Worm (Caenorhabditis elegans) whole organism, L3 larva: Measurements from ENCODE around the gene skat-1.
A peak's percentile ranks its signal among the peaks of the same experiment; 100 is the strongest.

ENCODE experiments used
- R02D3.7 ChIP-seq: fragments of 150-350 bp; optimal IDR thresholded peaks from 2 replicates; lab custom pipeline; 2014; ENCODE audit warnings: missing biosample characterization, missing genetic modification characterization
- ZK546.5 ChIP-seq: sonication (generic microtip); optimal IDR thresholded peaks from 2 replicates; lab custom pipeline; 2017; ENCODE audit warnings: missing biosample characterization, missing genetic modification characterization
- aly-2 ChIP-seq: fragments of 150-350 bp; optimal IDR thresholded peaks from 2 replicates; lab custom pipeline; 2014; ENCODE audit warnings: missing biosample characterization, missing genetic modification characterization
- ama-1 ChIP-seq: fragments of 150-350 bp; optimal IDR thresholded peaks from 2 replicates; lab custom pipeline; 2018
- ceh-16 ChIP-seq: sonication (generic microtip); optimal IDR thresholded peaks from 2 replicates; lab custom pipeline; 2017; ENCODE audit warnings: missing biosample characterization, missing genetic modification characterization
- ceh-28 ChIP-seq: fragments of 150-350 bp; optimal IDR thresholded peaks from 2 replicates; lab custom pipeline; 2014; ENCODE audit warnings: missing biosample characterization, missing genetic modification reagents, missing genetic modification characterization
- ceh-82 ChIP-seq: fragments of 150-350 bp; optimal IDR thresholded peaks from 2 replicates; lab custom pipeline; 2014; ENCODE audit warnings: missing biosample characterization, missing genetic modification characterization
- daf-12 ChIP-seq: fragments of 150-350 bp; optimal IDR thresholded peaks from 2 replicates; lab custom pipeline; 2014; ENCODE audit warnings: missing biosample characterization, missing genetic modification reagents, missing genetic modification characterization
- egl-27 ChIP-seq: sonication (generic microtip); optimal IDR thresholded peaks from 4 replicates; lab custom pipeline; 2017; ENCODE audit warnings: missing biosample characterization, missing genetic modification reagents, missing genetic modification characterization
- egl-5 ChIP-seq: fragments of 150-350 bp; optimal IDR thresholded peaks from 2 replicates; lab custom pipeline; 2017; ENCODE audit warnings: missing biosample characterization, missing genetic modification reagents, missing genetic modification characterization, inconsistent platforms
- elt-1 ChIP-seq: fragments of 150-350 bp; optimal IDR thresholded peaks from 2 replicates; lab custom pipeline; 2014; ENCODE audit warnings: missing biosample characterization, missing genetic modification characterization
- elt-2 ChIP-seq: sonication (generic microtip); optimal IDR thresholded peaks from 2 replicates; lab custom pipeline; 2016; ENCODE audit warnings: missing genetic modification reagents, mild to moderate bottlenecking, missing genetic modification characterization, missing compliant biosample characterization
- elt-3 ChIP-seq, 3 experiments: fragments of 150-350 bp in 1 of 3; sonication (generic microtip) in 2 of 3; optimal IDR thresholded peaks; 2 replicates in 2 of 3; 4 replicates in 1 of 3; lab custom pipeline; 2014 to 2017; ENCODE audit warnings: missing biosample characterization in 3 of 3, missing genetic modification characterization in 3 of 3
- eor-1 ChIP-seq, 2 experiments: fragments of 150-350 bp; optimal IDR thresholded peaks; 2 replicates each; lab custom pipeline; 2014 to 2018; ENCODE audit warnings: missing biosample characterization in 2 of 2, missing genetic modification characterization in 2 of 2
- fkh-10 ChIP-seq: sonication (generic microtip); optimal IDR thresholded peaks from 2 replicates; lab custom pipeline; 2017; ENCODE audit warnings: missing biosample characterization, missing genetic modification reagents, missing genetic modification characterization
- hmg-11 ChIP-seq: sonication (generic microtip); optimal IDR thresholded peaks from 2 replicates; lab custom pipeline; 2016; ENCODE audit warnings: missing genetic modification characterization, missing compliant biosample characterization
- jun-1 ChIP-seq: fragments of 150-350 bp; optimal IDR thresholded peaks from 2 replicates; lab custom pipeline; 2014; ENCODE audit warnings: missing biosample characterization, missing genetic modification reagents, missing genetic modification characterization
- lin-15B ChIP-seq: fragments of 150-350 bp; optimal IDR thresholded peaks from 2 replicates; lab custom pipeline; 2014; ENCODE audit warnings: missing biosample characterization, missing genetic modification characterization
- lin-39 ChIP-seq: fragments of 150-350 bp; optimal IDR thresholded peaks from 2 replicates; lab custom pipeline; 2018; ENCODE audit warnings: missing biosample characterization, missing genetic modification reagents, missing genetic modification characterization
- lsy-12 ChIP-seq: sonication (generic microtip); optimal IDR thresholded peaks from 2 replicates; lab custom pipeline; 2016; ENCODE audit warnings: mild to moderate bottlenecking, missing genetic modification characterization, missing compliant biosample characterization
- mml-1 ChIP-seq: fragments of 150-350 bp; sonication (generic microtip); optimal IDR thresholded peaks from 3 replicates; lab custom pipeline; 2014; ENCODE audit warnings: missing biosample characterization, missing genetic modification characterization
- nfya-1 ChIP-seq: sonication (generic microtip); optimal IDR thresholded peaks from 2 replicates; lab custom pipeline; 2017; ENCODE audit warnings: missing genetic modification characterization, mild to moderate bottlenecking, missing compliant biosample characterization, antibody characterized with exemption, moderate library complexity; ENCODE audit not compliant: insufficient read depth
- nhr-11 ChIP-seq: fragments of 150-350 bp; optimal IDR thresholded peaks from 2 replicates; lab custom pipeline; 2014; ENCODE audit warnings: missing biosample characterization, missing genetic modification characterization
- nhr-12 ChIP-seq: fragments of 150-350 bp; optimal IDR thresholded peaks from 2 replicates; lab custom pipeline; 2014; ENCODE audit warnings: missing biosample characterization, missing genetic modification characterization
- nhr-23 ChIP-seq: fragments of 150-350 bp; optimal IDR thresholded peaks from 2 replicates; lab custom pipeline; 2014; ENCODE audit warnings: missing biosample characterization, missing genetic modification reagents, missing genetic modification characterization
- nhr-237 ChIP-seq: fragments of 150-350 bp; optimal IDR thresholded peaks from 2 replicates; lab custom pipeline; 2014; ENCODE audit warnings: missing biosample characterization, missing genetic modification characterization
- nhr-25 ChIP-seq: sonication (generic microtip); optimal IDR thresholded peaks from 2 replicates; lab custom pipeline; 2017; ENCODE audit warnings: missing biosample characterization, missing genetic modification characterization
- nhr-28 ChIP-seq: fragments of 150-350 bp; optimal IDR thresholded peaks from 2 replicates; lab custom pipeline; 2014; ENCODE audit warnings: missing biosample characterization, missing genetic modification characterization
- nhr-43 ChIP-seq: sonication (generic microtip); optimal IDR thresholded peaks from 2 replicates; lab custom pipeline; 2016; ENCODE audit warnings: mild to moderate bottlenecking, missing genetic modification characterization, missing compliant biosample characterization; ENCODE audit not compliant: poor library complexity, severe bottlenecking
- nhr-67 ChIP-seq: fragments of 150-350 bp; optimal IDR thresholded peaks from 2 replicates; lab custom pipeline; 2014; ENCODE audit warnings: missing biosample characterization, missing genetic modification characterization
- nhr-76 ChIP-seq: fragments of 150-350 bp; sonication (generic microtip); optimal IDR thresholded peaks from 5 replicates; lab custom pipeline; 2014; ENCODE audit warnings: missing biosample characterization, missing genetic modification characterization
- nhr-77 ChIP-seq: fragments of 150-350 bp; optimal IDR thresholded peaks from 2 replicates; lab custom pipeline; 2014; ENCODE audit warnings: missing biosample characterization, missing genetic modification characterization
- pha-4 ChIP-seq: fragments of 150-350 bp; optimal IDR thresholded peaks from 2 replicates; lab custom pipeline; 2014; ENCODE audit warnings: missing biosample characterization, missing genetic modification reagents, missing genetic modification characterization
- pqm-1 ChIP-seq: fragments of 150-350 bp; optimal IDR thresholded peaks from 2 replicates; lab custom pipeline; 2017; ENCODE audit warnings: missing biosample characterization, missing genetic modification characterization, inconsistent platforms
- sea-2 ChIP-seq: fragments of 150-350 bp; sonication (generic microtip); optimal IDR thresholded peaks from 4 replicates; lab custom pipeline; 2014; ENCODE audit warnings: missing biosample characterization, missing genetic modification reagents, missing genetic modification characterization
- skn-1 ChIP-seq: fragments of 150-350 bp; optimal IDR thresholded peaks from 2 replicates; lab custom pipeline; 2014; ENCODE audit warnings: missing biosample characterization, missing genetic modification characterization
- snpc-4 ChIP-seq: fragments of 150-350 bp; optimal IDR thresholded peaks from 2 replicates; lab custom pipeline; 2014; ENCODE audit warnings: missing biosample characterization, missing genetic modification characterization
- tbx-2 ChIP-seq: sonication (generic microtip); optimal IDR thresholded peaks from 2 replicates; lab custom pipeline; 2016; ENCODE audit warnings: mild to moderate bottlenecking, missing genetic modification characterization, missing compliant biosample characterization
- unc-39 ChIP-seq: sonication (generic microtip); optimal IDR thresholded peaks from 4 replicates; lab custom pipeline; 2017; ENCODE audit warnings: missing biosample characterization, missing genetic modification characterization
- unc-62 ChIP-seq: fragments of 150-350 bp; sonication (generic microtip); optimal IDR thresholded peaks from 4 replicates; lab custom pipeline; 2014; ENCODE audit warnings: missing biosample characterization, missing genetic modification reagents, missing genetic modification characterization
- zag-1 ChIP-seq: fragments of 150-350 bp; optimal IDR thresholded peaks from 2 replicates; lab custom pipeline; 2014; ENCODE audit warnings: missing biosample characterization, missing genetic modification characterization
- ztf-11 ChIP-seq: fragments of 150-350 bp; optimal IDR thresholded peaks from 2 replicates; lab custom pipeline; 2014; ENCODE audit warnings: missing biosample characterization, missing genetic modification characterization
- ztf-4 ChIP-seq: fragments of 150-350 bp; optimal IDR thresholded peaks from 2 replicates; lab custom pipeline; 2014; ENCODE audit warnings: missing biosample characterization, missing genetic modification characterization

skat-1 gene

DNA sequence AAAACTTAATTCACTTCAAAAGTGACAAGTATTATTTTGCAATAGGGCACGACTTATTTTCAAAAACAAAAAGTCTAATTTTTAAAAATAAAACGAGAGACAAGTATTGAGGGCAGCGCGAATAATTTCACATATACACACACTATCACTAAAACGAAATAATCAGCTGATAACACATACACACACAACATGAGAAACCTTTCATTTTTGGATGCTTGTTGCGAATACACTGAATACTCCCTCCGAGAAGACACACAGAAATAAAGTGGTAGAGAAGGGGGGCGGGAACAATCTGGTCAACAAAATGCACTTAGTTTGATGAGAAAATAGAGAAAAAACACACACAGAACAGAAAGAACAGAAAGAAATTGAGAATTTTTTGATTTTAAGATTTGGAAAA lies 12.2 kb downstream of the skat-1 start:
- no peak for TF ChIP-seq sea-2
- TF ChIP-seq pqm-1 (tag; lab: Kevin White, UChicago): peak; percentile 4
- TF ChIP-seq fkh-10 (GFP tag; lab: Kevin White, UChicago): no peak
- TF ChIP-seq elt-2 (tag; lab: Kevin White, UChicago): peak; percentile 45
- TF ChIP-seq ceh-16 (tag; lab: Kevin White, UChicago): no peak
- TF ChIP-seq snpc-4 (tag; lab: Kevin White, UChicago): no peak

DNA sequence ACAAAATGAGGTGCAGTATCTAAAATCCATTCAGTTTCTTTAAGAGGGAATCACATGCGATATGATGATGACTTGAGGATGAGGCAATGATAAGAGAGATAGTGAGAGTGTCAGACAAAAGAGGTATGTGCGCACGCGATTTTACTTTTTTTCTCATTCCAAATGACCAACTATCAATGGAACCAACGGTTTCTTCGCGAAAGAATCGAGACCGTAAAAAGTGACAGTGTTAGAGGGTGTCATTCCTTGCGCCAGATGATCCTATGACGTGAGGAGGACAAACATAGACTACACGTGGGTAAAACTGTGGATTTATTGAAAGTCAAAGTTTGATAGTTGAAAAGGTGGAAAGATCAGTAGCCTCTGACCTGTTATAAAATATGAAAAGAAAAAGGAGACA lies 12.8 kb downstream of the skat-1 start:
- TF ChIP-seq ztf-4 (tag; lab: Kevin White, UChicago): no peak
- TF ChIP-seq nhr-67 (tag; lab: Kevin White, UChicago): no peak
- no peak for TF ChIP-seq R02D3.7 (tag; lab: Kevin White, UChicago)
- peak; percentile 67 for TF ChIP-seq nhr-23
- TF ChIP-seq skn-1 (tag; lab: Kevin White, UChicago): peak; percentile 48
- no peak for TF ChIP-seq sea-2
- TF ChIP-seq hmg-11: no peak
- TF ChIP-seq elt-2 (tag; lab: Kevin White, UChicago): peak; percentile 1
- peak; percentile 35 for TF ChIP-seq jun-1
- TF ChIP-seq eor-1 (tag; optimal IDR thresholded peaks at IDR 0.05; lab: Kevin White, UChicago): no peak
- TF ChIP-seq elt-3 (tag; optimal IDR thresholded peaks at IDR 0.05; lab: Kevin White, UChicago): peak in 2 of 3 experiments; percentile 36 to 84
- peak; percentile 59 for TF ChIP-seq ama-1 (lab: Kevin White, UChicago)
- TF ChIP-seq mml-1: no peak
- no peak for TF ChIP-seq nhr-12
- peak; percentile 15 for TF ChIP-seq pqm-1 (tag; lab: Kevin White, UChicago)
- peak; percentile 48 for TF ChIP-seq nhr-43 (tag; lab: Kevin White, UChicago)
- no peak for TF ChIP-seq ZK546.5
- TF ChIP-seq nfya-1: no peak
- TF ChIP-seq egl-27 (tag; lab: Kevin White, UChicago): no peak
- TF ChIP-seq ceh-82: no peak
- no peak for TF ChIP-seq unc-62 (GFP tag; lab: Kevin White, UChicago)
- TF ChIP-seq zag-1 (tag; lab: Kevin White, UChicago): no peak
- TF ChIP-seq aly-2 (tag; lab: Kevin White, UChicago): no peak

DNA sequence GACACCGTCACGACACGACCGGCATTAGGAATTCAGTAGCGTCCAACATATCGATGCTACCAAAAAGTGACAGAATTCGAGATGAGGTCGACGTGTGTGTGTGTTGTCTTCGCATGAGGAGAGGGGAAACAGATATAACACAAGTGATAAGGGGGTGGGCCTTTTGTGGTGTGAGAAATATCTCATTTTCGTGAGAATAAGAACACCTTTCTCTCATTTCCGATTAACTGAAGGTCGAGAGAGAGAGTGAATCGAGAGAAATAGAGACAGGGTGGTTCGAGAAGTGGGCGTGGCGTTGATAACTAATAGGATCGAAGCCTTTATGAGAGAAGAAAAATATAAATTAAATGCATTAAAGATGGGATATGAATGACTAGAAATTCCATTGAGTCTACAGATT lies 13.5 kb downstream of the skat-1 start:
- TF ChIP-seq ztf-4 (tag; lab: Kevin White, UChicago) (no peak), ceh-82 (no peak), ama-1 (lab: Kevin White, UChicago) (peak; percentile 32), lin-39 (tag; lab: Kevin White, UChicago) (peak; percentile 25), nhr-23 (peak; percentile 36), nhr-25 (tag; lab: Kevin White, UChicago) (peak; percentile 69), nhr-43 (tag; lab: Kevin White, UChicago) (peak; percentile 16)

DNA sequence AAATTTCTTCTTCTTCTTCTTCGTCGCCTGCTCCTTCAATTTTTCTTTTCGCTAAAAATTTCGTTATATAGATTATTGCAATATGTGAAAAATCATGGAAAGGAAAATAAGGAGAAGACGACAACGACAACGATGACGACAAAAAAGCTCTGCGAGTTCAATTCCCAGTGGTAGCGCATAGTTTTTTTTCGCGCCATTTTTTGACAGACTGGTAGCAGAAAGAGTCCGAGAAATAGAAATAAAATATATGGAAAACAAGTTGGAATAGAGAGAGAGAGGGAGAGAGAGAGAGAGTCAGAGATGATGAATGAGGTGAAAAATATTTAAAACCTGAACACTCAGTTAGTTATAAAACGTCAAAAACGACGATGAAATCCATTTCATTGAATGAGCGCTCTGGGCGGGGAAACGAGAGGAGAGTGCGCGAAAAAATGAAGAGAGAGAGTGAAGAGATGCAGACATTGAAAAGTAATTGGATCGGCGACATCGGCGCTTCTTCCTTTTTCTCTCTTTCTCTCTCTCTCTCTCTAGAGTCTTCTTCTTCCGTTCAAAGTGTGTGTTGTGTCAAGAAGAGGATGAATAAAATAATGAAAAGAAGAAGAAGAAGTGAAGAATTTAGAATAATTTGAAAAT lies 14.6 kb downstream of the skat-1 start, which contains the start of gene pde-2:
Gene pde-2 (minus strand): TSS at position 51 of the 633 bp plus-strand sequence.
- no peak for TF ChIP-seq egl-27 (tag; lab: Kevin White, UChicago)
- TF ChIP-seq elt-3 (tag; optimal IDR thresholded peaks at IDR 0.05; lab: Kevin White, UChicago): no peak
- TF ChIP-seq nhr-28 (tag; lab: Kevin White, UChicago): no peak
- no peak for TF ChIP-seq elt-2 (tag; lab: Kevin White, UChicago)
- no peak for TF ChIP-seq daf-12 (tag; lab: Kevin White, UChicago)
- no peak for TF ChIP-seq R02D3.7 (tag; lab: Kevin White, UChicago)
- TF ChIP-seq nhr-11 (tag; lab: Kevin White, UChicago): no peak
- TF ChIP-seq unc-39 (tag; lab: Kevin White, UChicago): no peak
- no peak for TF ChIP-seq aly-2 (tag; lab: Kevin White, UChicago)
- no peak for TF ChIP-seq ZK546.5
- no peak for TF ChIP-seq nhr-237 (tag; lab: Kevin White, UChicago)
- no peak for TF ChIP-seq lin-39 (tag; lab: Kevin White, UChicago)
- TF ChIP-seq elt-1 (tag; lab: Kevin White, UChicago): no peak
- TF ChIP-seq pha-4 (tag; lab: Kevin White, UChicago): peak; percentile 61
- peak; percentile 79 for TF ChIP-seq nfya-1
- TF ChIP-seq fkh-10 (GFP tag; lab: Kevin White, UChicago): peak; percentile 78
- TF ChIP-seq jun-1: no peak
- TF ChIP-seq nhr-23: peak; percentile 25
- TF ChIP-seq egl-5 (tag; lab: Kevin White, UChicago): peak; percentile 18
- peak; percentile 38 for TF ChIP-seq nhr-25 (tag; lab: Kevin White, UChicago)
- peak; percentile 7 for TF ChIP-seq ceh-28 (tag; lab: Kevin White, UChicago)
- TF ChIP-seq lin-15B (tag; lab: Kevin White, UChicago): peak; percentile 31
- no peak for TF ChIP-seq ztf-4 (tag; lab: Kevin White, UChicago)
- TF ChIP-seq nhr-77 (tag; lab: Kevin White, UChicago): no peak
- peak; percentile 23 for TF ChIP-seq snpc-4 (tag; lab: Kevin White, UChicago)
- TF ChIP-seq unc-62 (GFP tag; lab: Kevin White, UChicago): no peak
- peak; percentile 46 for TF ChIP-seq nhr-43 (tag; lab: Kevin White, UChicago)
- no peak for TF ChIP-seq ceh-82
- TF ChIP-seq tbx-2 (tag; lab: Kevin White, UChicago): peak; percentile 34
- TF ChIP-seq sea-2: no peak
- no peak for TF ChIP-seq nhr-76 (tag; lab: Kevin White, UChicago)
- TF ChIP-seq ztf-11 (tag; lab: Kevin White, UChicago): no peak
- no peak for TF ChIP-seq nhr-67 (tag; lab: Kevin White, UChicago)
- TF ChIP-seq ceh-16 (tag; lab: Kevin White, UChicago): no peak
- TF ChIP-seq lsy-12 (tag; lab: Kevin White, UChicago): peak; percentile 15
- TF ChIP-seq pqm-1 (tag; lab: Kevin White, UChicago): no peak
- TF ChIP-seq eor-1 (tag; optimal IDR thresholded peaks at IDR 0.05; lab: Kevin White, UChicago): no peak
